Fruit fly (Drosophila melanogaster) whole organism, embryonic: ENCODE data around the gene CG4596.

Experiments
- Ada2b ChIP-seq: fragments of 200-800 bp; sonication (Bioruptor generic); IDR thresholded peaks from 2 replicates; pipeline ENCODE4 v1.3.6; 2022; ENCODE audit warnings: missing biosample characterization, missing genetic modification characterization
- Antp ChIP-seq: fragments of 200-800 bp; sonication (Bioruptor generic); optimal IDR thresholded peaks from 3 replicates; lab custom pipeline; 2016; ENCODE audit warnings: missing biosample characterization, missing genetic modification characterization
- CG12391 ChIP-seq: fragments of 200-800 bp; sonication (Bioruptor generic); optimal IDR thresholded peaks from 3 replicates; lab custom pipeline; 2018; ENCODE audit warnings: missing biosample characterization, mild to moderate bottlenecking, missing genetic modification characterization, moderate library complexity
- CG12744 ChIP-seq: fragments of 200-800 bp; sonication (Bioruptor generic); optimal IDR thresholded peaks from 2 replicates; lab custom pipeline; 2016; ENCODE audit warnings: missing biosample characterization, missing genetic modification characterization
- CG12942 ChIP-seq: fragments of 200-800 bp; sonication (Bioruptor generic); optimal IDR thresholded peaks from 3 replicates; lab custom pipeline; 2016; ENCODE audit warnings: missing biosample characterization, missing genetic modification characterization
- CG14050 ChIP-seq: fragments of 200-800 bp; sonication (Bioruptor generic); IDR thresholded peaks from 3 replicates; pipeline ENCODE4 v1.3.6; 2022; ENCODE audit warnings: missing biosample characterization, missing genetic modification characterization
- CG15073 ChIP-seq: fragments of 200-800 bp; sonication (Bioruptor generic); optimal IDR thresholded peaks from 2 replicates; lab custom pipeline; 2016; ENCODE audit warnings: missing biosample characterization, missing genetic modification characterization
- CG16815 ChIP-seq: fragments of 200-800 bp; sonication (Bioruptor generic); optimal IDR thresholded peaks from 3 replicates; lab custom pipeline; 2017; ENCODE audit warnings: missing biosample characterization, mild to moderate bottlenecking, missing genetic modification characterization
- CG17385 ChIP-seq: fragments of 200-800 bp; sonication (Bioruptor generic); optimal IDR thresholded peaks from 3 replicates; lab custom pipeline; 2018; ENCODE audit warnings: missing biosample characterization, mild to moderate bottlenecking, missing genetic modification characterization
- CG1792 ChIP-seq: fragments of 200-800 bp; sonication (Bioruptor generic); optimal IDR thresholded peaks from 2 replicates; lab custom pipeline; 2016; ENCODE audit warnings: missing biosample characterization, missing genetic modification characterization
- CG18599 ChIP-seq: fragments of 200-800 bp; sonication (Bioruptor generic); optimal IDR thresholded peaks from 3 replicates; lab custom pipeline; 2017; ENCODE audit warnings: missing biosample characterization, missing genetic modification characterization, mild to moderate bottlenecking, moderate library complexity, missing genetic modification reagents
- CG30431 ChIP-seq: fragments of 200-800 bp; sonication (Bioruptor generic); optimal IDR thresholded peaks from 2 replicates; lab custom pipeline; 2017; ENCODE audit warnings: missing biosample characterization, missing genetic modification characterization
- CG3163 ChIP-seq: fragments of 200-800 bp; sonication (Bioruptor generic); optimal IDR thresholded peaks from 3 replicates; lab custom pipeline; 2016; ENCODE audit warnings: missing biosample characterization, missing genetic modification characterization
- CG3726 ChIP-seq: fragments of 200-800 bp; sonication (Bioruptor generic); IDR thresholded peaks from 3 replicates; pipeline ENCODE4, ENCODE4 v1.3.6; 2022; ENCODE audit warnings: missing biosample characterization, missing genetic modification characterization
- CG3838 ChIP-seq: fragments of 200-800 bp; sonication (Bioruptor generic); optimal IDR thresholded peaks from 3 replicates; lab custom pipeline; 2016; ENCODE audit warnings: missing biosample characterization, missing genetic modification characterization
- CG4854 ChIP-seq: fragments of 200-800 bp; sonication (Bioruptor generic); optimal IDR thresholded peaks from 2 replicates; lab custom pipeline; 2016; ENCODE audit warnings: missing biosample characterization, missing genetic modification characterization, inconsistent platforms
- CG5180 ChIP-seq: fragments of 200-800 bp; sonication (Bioruptor generic); optimal IDR thresholded peaks from 3 replicates; lab custom pipeline; 2017; ENCODE audit warnings: missing biosample characterization, missing genetic modification characterization, mild to moderate bottlenecking, moderate library complexity, missing genetic modification reagents
- CG5953 ChIP-seq: fragments of 200-800 bp; sonication (Bioruptor generic); IDR thresholded peaks from 2 replicates; pipeline ENCODE4 v1.3.6; 2022; ENCODE audit warnings: missing biosample characterization, missing genetic modification characterization
- CG7357 ChIP-seq: fragments of 200-800 bp; sonication (Bioruptor generic); IDR thresholded peaks from 3 replicates; pipeline ENCODE4 v1.3.6; 2022; ENCODE audit warnings: missing biosample characterization, missing genetic modification characterization
- CG8290 ChIP-seq, 3 experiments: fragments of 200-800 bp; sonication (Bioruptor generic); optimal IDR thresholded peaks; 2 replicates each; lab custom pipeline; 2016 to 2019; ENCODE audit warnings: missing biosample characterization in 3 of 3, missing genetic modification characterization in 3 of 3, mild to moderate bottlenecking in 2 of 3, moderate library complexity in 1 of 3
- CG8944 ChIP-seq: fragments of 200-800 bp; sonication (Bioruptor generic); optimal IDR thresholded peaks from 3 replicates; lab custom pipeline; 2016; ENCODE audit warnings: missing biosample characterization, missing genetic modification characterization
- CG9215 ChIP-seq: fragments of 200-800 bp; sonication (Bioruptor generic); IDR thresholded peaks from 2 replicates; pipeline ENCODE4 v1.3.6; 2022; ENCODE audit warnings: missing biosample characterization, missing genetic modification characterization
- CG9932 ChIP-seq: fragments of 200-800 bp; sonication (Bioruptor generic); IDR thresholded peaks from 2 replicates; pipeline ENCODE4 v1.3.6; 2022; ENCODE audit warnings: missing biosample characterization, missing genetic modification characterization
- CTCF ChIP-seq: fragments of 200-800 bp; sonication (Bioruptor generic); optimal IDR thresholded peaks from 2 replicates; lab custom pipeline; 2017; ENCODE audit warnings: missing biosample characterization, mild to moderate bottlenecking, missing genetic modification characterization, moderate library complexity
- Dad ChIP-seq: fragments of 200-800 bp; sonication (Bioruptor generic); optimal IDR thresholded peaks from 3 replicates; lab custom pipeline; 2016; ENCODE audit warnings: missing biosample characterization, missing genetic modification characterization
- Ets65A ChIP-seq: fragments of 200-800 bp; sonication (Bioruptor generic); peaks from one replicate; lab custom pipeline; 2016; ENCODE audit warnings: missing biosample characterization, missing genetic modification characterization
- GATAe ChIP-seq: fragments of 200-800 bp; sonication (Bioruptor generic); conservative IDR thresholded peaks from 2 replicates; pipeline ENCODE4 v1.3.6; 2022; ENCODE audit warnings: missing biosample characterization, missing genetic modification characterization
- HLH4C ChIP-seq: fragments of 200-800 bp; sonication (Bioruptor generic); IDR thresholded peaks from 3 replicates; pipeline ENCODE4 v1.3.6; 2022; ENCODE audit warnings: missing biosample characterization, missing genetic modification characterization; ENCODE audit not compliant: partially characterized antibody
- HLH54F ChIP-seq: fragments of 200-800 bp; sonication (Bioruptor generic); optimal IDR thresholded peaks from 3 replicates; lab custom pipeline; 2016; ENCODE audit warnings: missing biosample characterization, missing genetic modification characterization
- Hr3 ChIP-seq: fragments of 200-800 bp; sonication (Bioruptor generic); optimal IDR thresholded peaks from 3 replicates; lab custom pipeline; 2016; ENCODE audit warnings: missing biosample characterization, missing genetic modification characterization
- Jarid2 ChIP-seq: fragments of 200-800 bp; sonication (Bioruptor generic); optimal IDR thresholded peaks from 3 replicates; lab custom pipeline; 2017; ENCODE audit warnings: mild to moderate bottlenecking, missing biosample characterization, missing genetic modification reagents, missing genetic modification characterization
- Spps ChIP-seq: fragments of 200-800 bp; sonication (Bioruptor generic); optimal IDR thresholded peaks from 2 replicates; lab custom pipeline; 2018; ENCODE audit warnings: missing biosample characterization, mild to moderate bottlenecking, missing genetic modification characterization
- Xbp1 ChIP-seq: fragments of 200-800 bp; sonication (Bioruptor generic); optimal IDR thresholded peaks from 3 replicates; lab custom pipeline; 2016; ENCODE audit warnings: missing biosample characterization, mild to moderate bottlenecking, missing genetic modification characterization
- ato ChIP-seq: fragments of 200-800 bp; sonication (Bioruptor generic); IDR thresholded peaks from 2 replicates; pipeline ENCODE4 v1.3.6; 2022; ENCODE audit warnings: missing biosample characterization, missing genetic modification characterization; ENCODE audit not compliant: partially characterized antibody
- chn ChIP-seq: fragments of 200-800 bp; sonication (Bioruptor generic); optimal IDR thresholded peaks from 2 replicates; lab custom pipeline; 2016; ENCODE audit warnings: missing biosample characterization, missing genetic modification characterization
- cwo ChIP-seq: fragments of 200-800 bp; sonication (Bioruptor generic); optimal IDR thresholded peaks from 3 replicates; lab custom pipeline; 2017; ENCODE audit warnings: missing biosample characterization, missing genetic modification characterization, mild to moderate bottlenecking, moderate library complexity, missing genetic modification reagents
- dysf ChIP-seq: fragments of 200-800 bp; sonication (Bioruptor generic); IDR thresholded peaks from 3 replicates; pipeline ENCODE4 v1.3.6; 2022; ENCODE audit warnings: missing biosample characterization, missing genetic modification characterization
- ems ChIP-seq: fragments of 200-800 bp; sonication (Bioruptor generic); optimal IDR thresholded peaks from 3 replicates; lab custom pipeline; 2016; ENCODE audit warnings: missing biosample characterization, missing genetic modification characterization
- fu2 ChIP-seq: fragments of 200-800 bp; sonication (Bioruptor generic); optimal IDR thresholded peaks from 2 replicates; lab custom pipeline; 2016; ENCODE audit warnings: missing biosample characterization, missing genetic modification characterization
- gce ChIP-seq: fragments of 200-800 bp; sonication (Bioruptor generic); IDR thresholded peaks from 3 replicates; pipeline ENCODE4 v1.3.6; 2022; ENCODE audit warnings: missing biosample characterization, missing genetic modification characterization
- hb ChIP-seq: fragments of 200-800 bp; sonication (Bioruptor generic); IDR thresholded peaks from 3 replicates; pipeline ENCODE4 v1.3.6; 2022; ENCODE audit warnings: missing biosample characterization, missing genetic modification characterization; ENCODE audit not compliant: partially characterized antibody
- hth ChIP-seq: fragments of >200 bp; optimal IDR thresholded peaks from 2 replicates; lab custom pipeline; 2017; ENCODE audit warnings: inconsistent platforms
- inv ChIP-seq: fragments of 200-800 bp; sonication (Bioruptor generic); IDR thresholded peaks from 2 replicates; pipeline ENCODE4 v1.3.6; 2022; ENCODE audit warnings: missing biosample characterization, missing genetic modification characterization; ENCODE audit not compliant: partially characterized antibody
- jigr1 ChIP-seq: fragments of 200-800 bp; sonication (Bioruptor generic); IDR thresholded peaks from 3 replicates; pipeline ENCODE4 v1.3.6; 2022; ENCODE audit warnings: missing biosample characterization, missing genetic modification characterization
- lilli ChIP-seq: fragments of 200-800 bp; sonication (Bioruptor generic); optimal IDR thresholded peaks from 3 replicates; lab custom pipeline; 2016; ENCODE audit warnings: missing biosample characterization, missing genetic modification characterization
- lola ChIP-seq, 3 experiments: fragments of >200 bp in 2 of 3; fragments of 200-800 bp in 1 of 3; sonication (Bioruptor generic) in 1 of 3; optimal IDR thresholded peaks; 2 replicates each; lab custom pipeline; 2017 to 2019; ENCODE audit warnings: missing biosample characterization in 3 of 3, missing genetic modification characterization in 3 of 3, mild to moderate bottlenecking in 1 of 3, moderate library complexity in 1 of 3
- pho ChIP-seq: fragments of 200-800 bp; sonication (Bioruptor generic); optimal IDR thresholded peaks from 2 replicates; lab custom pipeline; 2016; ENCODE audit warnings: missing biosample characterization, missing genetic modification characterization
- pita ChIP-seq: fragments of 200-800 bp; sonication (Bioruptor generic); optimal IDR thresholded peaks from 2 replicates; lab custom pipeline; 2017; ENCODE audit warnings: missing biosample characterization, mild to moderate bottlenecking, missing genetic modification characterization
- rib ChIP-seq: fragments of 200-800 bp; sonication (Bioruptor generic); IDR thresholded peaks from 2 replicates; pipeline ENCODE4 v1.3.6; 2022; ENCODE audit warnings: missing biosample characterization, missing genetic modification characterization

The CG4596 gene

DNA sequence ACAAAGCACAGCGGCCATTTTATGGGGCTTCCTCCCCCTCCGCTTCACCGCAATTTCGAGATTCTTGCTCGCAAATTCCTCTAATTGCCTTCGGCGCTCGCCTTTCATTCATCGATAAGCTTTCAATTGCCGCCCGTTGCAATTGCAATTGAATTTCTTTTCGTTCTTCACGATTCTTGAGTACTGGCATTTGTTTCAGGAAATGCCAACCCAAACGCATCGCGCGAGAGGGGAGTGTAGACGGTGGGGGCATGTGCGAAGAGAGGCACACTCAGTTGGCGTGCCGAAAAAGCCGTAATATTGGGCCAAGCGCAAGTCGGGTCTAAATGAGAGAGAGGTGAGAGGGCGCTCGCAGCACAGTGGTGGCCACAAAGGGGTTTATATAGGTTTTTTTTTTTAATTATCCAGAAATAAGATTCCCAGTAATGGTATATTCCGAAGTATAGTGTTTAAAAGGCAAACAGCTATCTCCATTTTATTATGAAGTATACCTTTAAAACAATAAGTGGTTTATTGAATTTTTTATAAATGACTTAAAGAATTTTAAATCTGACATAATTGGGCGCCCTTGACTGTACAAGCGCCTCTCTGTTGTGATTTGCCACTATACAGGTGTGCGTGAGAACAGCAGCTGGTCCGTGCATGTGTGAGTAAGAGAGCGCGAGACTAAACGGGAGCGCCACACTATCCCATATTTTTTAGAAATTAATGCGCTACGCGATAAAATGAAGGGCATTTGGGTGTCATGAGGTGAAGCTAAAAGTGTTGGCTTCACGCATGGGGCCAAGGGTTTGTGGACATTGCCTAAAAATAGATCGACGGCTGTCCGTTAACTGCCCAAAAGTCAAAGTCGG is 13.9 kb downstream of the CG4596 start (continued):
- no peak for TF ChIP-seq ato (GFP tag; lab: Robert Waterston, UW)
- peak; percentile 87 for TF ChIP-seq fu2
- TF ChIP-seq CG18599 (GFP tag; lab: Kevin White, UChicago) = peak; percentile 97
- TF ChIP-seq CTCF = peak; percentile 34
- no peak; the same call in 1 of the 2 replicates for TF ChIP-seq inv (GFP tag; lab: Robert Waterston, UW)
- TF ChIP-seq rib (GFP tag; lab: Robert Waterston, UW) = peak; percentile 81
- TF ChIP-seq CG4854 (GFP tag; lab: Kevin White, UChicago) = peak; percentile 55
- TF ChIP-seq CG3838 (GFP tag; lab: Kevin White, UChicago) = peak; percentile 65
- TF ChIP-seq CG7357 (GFP tag; lab: Robert Waterston, UW) = peak; percentile 74
- peak; percentile 95 for TF ChIP-seq pho
- TF ChIP-seq jigr1 (GFP tag; lab: Robert Waterston, UW) = peak; percentile 79
- peak; percentile 70 for TF ChIP-seq Spps
- peak; percentile 78 for TF ChIP-seq CG14050 (GFP tag; lab: Robert Waterston, UW)
- peak; percentile 79 for TF ChIP-seq HLH54F
- TF ChIP-seq Dad (GFP tag; lab: Kevin White, UChicago) = peak; percentile 77
- TF ChIP-seq CG12744 = peak; percentile 87
- peak; percentile 85 for TF ChIP-seq CG3163
- TF ChIP-seq pita (GFP tag; lab: Kevin White, UChicago) = no peak
- peak; percentile 94 for TF ChIP-seq CG12391 (tag; lab: Kevin White, UChicago)
- peak; percentile 94 for TF ChIP-seq CG9932 (GFP tag; lab: Robert Waterston, UW)
- peak; percentile 85 for TF ChIP-seq CG16815 (GFP tag; lab: Kevin White, UChicago)
- TF ChIP-seq Hr3 (GFP tag; lab: Kevin White, UChicago) = peak; percentile 85
- TF ChIP-seq CG17385 = peak; percentile 87
- TF ChIP-seq CG1792 (GFP tag; lab: Kevin White, UChicago) = peak; percentile 72
- peak; percentile 79 for TF ChIP-seq CG8944
- peak; percentile 91 for TF ChIP-seq CG9215
- peak; percentile 56; the same call in 2 of the 3 replicates for TF ChIP-seq gce
- peak in 1 of 3 experiments; percentile 86 for TF ChIP-seq lola (GFP tag; optimal IDR thresholded peaks at IDR 0.05; lab: Kevin White, UChicago)
- TF ChIP-seq Xbp1 = peak; percentile 88
- TF ChIP-seq Jarid2 = peak; percentile 67
- TF ChIP-seq CG3726 (GFP tag; lab: Robert Waterston, UW) = peak; percentile 66; the same call in 2 of the 3 replicates
- peak; percentile 44 for TF ChIP-seq Ets65A (GFP tag; lab: Kevin White, UChicago)
- TF ChIP-seq CG8290 (GFP tag; optimal IDR thresholded peaks at IDR 0.05; lab: Kevin White, UChicago) = peak; percentile 42
- peak in 1 of 2 experiments; percentile 80 for TF ChIP-seq CG8290 (tag; optimal IDR thresholded peaks at IDR 0.05; lab: Kevin White, UChicago)
- TF ChIP-seq chn (GFP tag; lab: Kevin White, UChicago) = peak; percentile 77
- peak; percentile 93 for TF ChIP-seq dysf (GFP tag; lab: Robert Waterston, UW)
- TF ChIP-seq Ada2b (GFP tag; lab: Robert Waterston, UW) = peak; percentile 85
- peak; percentile 69 for TF ChIP-seq CG12942 (GFP tag; lab: Kevin White, UChicago)
- no peak for TF ChIP-seq hb (GFP tag; lab: Robert Waterston, UW)
- peak; percentile 95 for TF ChIP-seq CG15073 (GFP tag; lab: Kevin White, UChicago)
- peak; percentile 74 for TF ChIP-seq Antp
- peak; percentile 69 for TF ChIP-seq GATAe
- peak; percentile 91 for TF ChIP-seq cwo
- peak; percentile 94 for TF ChIP-seq lilli
- peak; percentile 92 for TF ChIP-seq ems (GFP tag; lab: Kevin White, UChicago)
- TF ChIP-seq hth (lab: Kevin White, UChicago) = no peak
- no peak for TF ChIP-seq HLH4C (GFP tag; lab: Robert Waterston, UW)
- peak; percentile 60 for TF ChIP-seq CG30431 (GFP tag; lab: Kevin White, UChicago)
- TF ChIP-seq CG5953 (GFP tag; lab: Robert Waterston, UW) = peak; percentile 9
- peak; percentile 70 for TF ChIP-seq CG5180 (GFP tag; lab: Kevin White, UChicago)
